Fruit fly (Drosophila melanogaster) whole organism, embryonic: ENCODE measurements around the gene ago.
A peak's percentile ranks its signal among the peaks of the same experiment; 100 is the strongest.

ENCODE experiments used
- Abd-B ChIP-seq: fragments of 200-800 bp; sonication (Bioruptor generic); optimal IDR thresholded peaks from 2 replicates; lab custom pipeline; 2018; ENCODE audit warnings: missing biosample characterization, mild to moderate bottlenecking, missing genetic modification characterization, moderate library complexity
- Adf1 ChIP-seq: fragments of 200-800 bp; sonication (Bioruptor generic); IDR thresholded peaks from 2 replicates; pipeline ENCODE4 v1.3.6; 2022; ENCODE audit warnings: missing biosample characterization, missing genetic modification characterization
- Antp ChIP-seq: fragments of 200-800 bp; sonication (Bioruptor generic); optimal IDR thresholded peaks from 3 replicates; lab custom pipeline; 2016; ENCODE audit warnings: missing biosample characterization, missing genetic modification characterization
- Atf3 ChIP-seq: fragments of 200-800 bp; sonication (Bioruptor generic); optimal IDR thresholded peaks from 3 replicates; lab custom pipeline; 2016; ENCODE audit warnings: missing biosample characterization, missing genetic modification characterization
- CG12219 ChIP-seq: fragments of 200-800 bp; sonication (Bioruptor generic); optimal IDR thresholded peaks from 3 replicates; lab custom pipeline; 2018; ENCODE audit warnings: missing biosample characterization, mild to moderate bottlenecking, missing genetic modification characterization
- CG13424 ChIP-seq: fragments of 200-800 bp; sonication (Bioruptor generic); optimal IDR thresholded peaks from 2 replicates; lab custom pipeline; 2019; ENCODE audit warnings: missing biosample characterization, mild to moderate bottlenecking, missing genetic modification characterization, moderate library complexity
- CG14860 ChIP-seq: fragments of 200-800 bp; sonication (Bioruptor generic); IDR thresholded peaks from 3 replicates; pipeline ENCODE4 v1.3.6; 2022; ENCODE audit warnings: missing biosample characterization, missing genetic modification characterization; ENCODE audit not compliant: partially characterized antibody
- CG1647 ChIP-seq: fragments of 200-800 bp; sonication (Bioruptor generic); optimal IDR thresholded peaks from 3 replicates; lab custom pipeline; 2016; ENCODE audit warnings: missing biosample characterization, missing genetic modification characterization
- CG17612 ChIP-seq: fragments of 200-800 bp; sonication (Bioruptor generic); IDR thresholded peaks from 2 replicates; pipeline ENCODE4 v1.3.6; 2022; ENCODE audit warnings: missing biosample characterization, missing genetic modification characterization
- CG32767 ChIP-seq: fragments of 200-800 bp; sonication (Bioruptor generic); IDR thresholded peaks from 2 replicates; pipeline ENCODE4 v1.3.6; 2022; ENCODE audit warnings: missing biosample characterization, missing genetic modification characterization
- CG3407 ChIP-seq: fragments of 200-800 bp; sonication (Bioruptor generic); optimal IDR thresholded peaks from 2 replicates; lab custom pipeline; 2018; ENCODE audit warnings: missing biosample characterization, mild to moderate bottlenecking, missing genetic modification characterization
- CG4730 ChIP-seq: fragments of 200-800 bp; sonication (Bioruptor generic); IDR thresholded peaks from 2 replicates; pipeline ENCODE4 v1.3.6; 2022; ENCODE audit warnings: missing biosample characterization, missing genetic modification characterization
- CG7271 ChIP-seq: fragments of 200-800 bp; sonication (Bioruptor generic); optimal IDR thresholded peaks from 2 replicates; lab custom pipeline; 2018; ENCODE audit warnings: missing biosample characterization, mild to moderate bottlenecking, missing genetic modification characterization, moderate library complexity
- CG8944 ChIP-seq: fragments of 200-800 bp; sonication (Bioruptor generic); optimal IDR thresholded peaks from 3 replicates; lab custom pipeline; 2016; ENCODE audit warnings: missing biosample characterization, missing genetic modification characterization
- CG9727 ChIP-seq: fragments of 200-800 bp; sonication (Bioruptor generic); optimal IDR thresholded peaks from 3 replicates; lab custom pipeline; 2017; ENCODE audit warnings: missing biosample characterization, mild to moderate bottlenecking, missing genetic modification characterization
- D ChIP-seq, 2 experiments: fragments of 200-800 bp in 1 of 2; fragments of >200 bp in 1 of 2; sonication (Bioruptor generic) in 1 of 2; optimal IDR thresholded peaks; 2 replicates in 1 of 2; 3 replicates in 1 of 2; lab custom pipeline; 2017; ENCODE audit warnings: mild to moderate bottlenecking in 1 of 2, missing biosample characterization in 1 of 2, missing genetic modification characterization in 1 of 2, missing genetic modification reagents in 1 of 2
- Fer2 ChIP-seq: fragments of 200-800 bp; sonication (Bioruptor generic); optimal IDR thresholded peaks from 2 replicates; lab custom pipeline; 2018; ENCODE audit warnings: missing biosample characterization, mild to moderate bottlenecking, missing genetic modification characterization, moderate library complexity
- NC2β ChIP-seq: fragments of 200-800 bp; sonication (Bioruptor generic); optimal IDR thresholded peaks from 2 replicates; lab custom pipeline; 2016; ENCODE audit warnings: missing biosample characterization, missing genetic modification characterization
- Neu2 ChIP-seq: fragments of 200-800 bp; sonication (Bioruptor generic); optimal IDR thresholded peaks from 3 replicates; lab custom pipeline; 2016; ENCODE audit warnings: missing biosample characterization, missing genetic modification characterization, borderline replicate concordance
- Nf-YB ChIP-seq: fragments of 200-800 bp; sonication (Bioruptor generic); optimal IDR thresholded peaks from 3 replicates; lab custom pipeline; 2019; ENCODE audit warnings: missing biosample characterization, mild to moderate bottlenecking, missing genetic modification characterization, moderate library complexity
- PHDP ChIP-seq: fragments of 200-800 bp; sonication (Bioruptor generic); optimal IDR thresholded peaks from 3 replicates; lab custom pipeline; 2018; ENCODE audit warnings: missing biosample characterization, mild to moderate bottlenecking, missing genetic modification characterization, moderate library complexity
- Side ChIP-seq: fragments of 200-800 bp; sonication (Bioruptor generic); optimal IDR thresholded peaks from 2 replicates; lab custom pipeline; 2016; ENCODE audit warnings: missing biosample characterization, missing genetic modification characterization
- Tbp ChIP-seq: fragments of >200 bp; optimal IDR thresholded peaks from 2 replicates; lab custom pipeline; 2018; ENCODE audit warnings: missing biosample characterization, missing genetic modification characterization
- Trl ChIP-seq, 3 experiments: fragments of >200 bp in 2 of 3; fragments of 200-800 bp in 1 of 3; sonication (Bioruptor generic) in 1 of 3; optimal IDR thresholded peaks; 2 replicates in 1 of 3; 3 replicates in 2 of 3; lab custom pipeline; 2016 to 2017; ENCODE audit warnings: missing biosample characterization in 1 of 3, missing genetic modification characterization in 1 of 3
- Usf ChIP-seq: fragments of 200-800 bp; sonication (Bioruptor generic); optimal IDR thresholded peaks from 2 replicates; lab custom pipeline; 2017; ENCODE audit warnings: missing genotype, missing biosample characterization, missing genetic modification characterization
- ab ChIP-seq: fragments of 200-800 bp; sonication (Bioruptor generic); optimal IDR thresholded peaks from 2 replicates; lab custom pipeline; 2016; ENCODE audit warnings: missing biosample characterization, missing genetic modification characterization
- abd-A ChIP-seq: fragments of 200-800 bp; sonication (Bioruptor generic); optimal IDR thresholded peaks from 3 replicates; lab custom pipeline; 2019; ENCODE audit warnings: missing biosample characterization, mild to moderate bottlenecking, missing genetic modification characterization, moderate library complexity
- bbx ChIP-seq: fragments of 200-800 bp; sonication (Bioruptor generic); IDR thresholded peaks from 2 replicates; pipeline ENCODE4 v1.3.6; 2022; ENCODE audit warnings: missing biosample characterization, missing genetic modification characterization; ENCODE audit not compliant: partially characterized antibody
- cg ChIP-seq: fragments of 200-800 bp; sonication (Bioruptor generic); optimal IDR thresholded peaks from 3 replicates; lab custom pipeline; 2019; ENCODE audit warnings: missing biosample characterization, mild to moderate bottlenecking, missing genetic modification characterization, moderate library complexity
- croc ChIP-seq: fragments of 200-800 bp; sonication (Bioruptor generic); conservative IDR thresholded peaks from 3 replicates; pipeline ENCODE4 v1.3.6; 2022; ENCODE audit warnings: missing biosample characterization, missing genetic modification characterization
- crol ChIP-seq: fragments of 200-800 bp; sonication (Bioruptor generic); IDR thresholded peaks from 2 replicates; pipeline ENCODE4 v1.3.6; 2022; ENCODE audit warnings: missing biosample characterization, missing genetic modification characterization
- eve ChIP-seq, 2 experiments: fragments of >200 bp; optimal IDR thresholded peaks; 2 replicates each; lab custom pipeline; 2017; ENCODE audit warnings: missing biosample characterization in 2 of 2, missing genetic modification characterization in 2 of 2
- kah ChIP-seq: fragments of 200-800 bp; sonication (Bioruptor generic); optimal IDR thresholded peaks from 2 replicates; lab custom pipeline; 2018; ENCODE audit warnings: missing biosample characterization, mild to moderate bottlenecking, missing genetic modification characterization
- kni ChIP-seq: fragments of 200-800 bp; sonication (Bioruptor generic); optimal IDR thresholded peaks from 3 replicates; lab custom pipeline; 2017; ENCODE audit warnings: mild to moderate bottlenecking, missing biosample characterization, missing genetic modification reagents, missing genetic modification characterization
- lab ChIP-seq: fragments of 200-800 bp; sonication (Bioruptor generic); optimal IDR thresholded peaks from 3 replicates; lab custom pipeline; 2017; ENCODE audit warnings: missing biosample characterization, missing genetic modification characterization, mild to moderate bottlenecking, moderate library complexity, missing genetic modification reagents
- onecut ChIP-seq: fragments of 200-800 bp; sonication (Bioruptor generic); IDR thresholded peaks from 2 replicates; pipeline ENCODE4 v1.3.6; 2022; ENCODE audit warnings: missing biosample characterization, missing genetic modification characterization
- pita ChIP-seq: fragments of 200-800 bp; sonication (Bioruptor generic); optimal IDR thresholded peaks from 2 replicates; lab custom pipeline; 2017; ENCODE audit warnings: missing biosample characterization, mild to moderate bottlenecking, missing genetic modification characterization
- slp2 ChIP-seq: fragments of 200-800 bp; sonication (Bioruptor generic); optimal IDR thresholded peaks from 2 replicates; lab custom pipeline; 2016; ENCODE audit warnings: missing biosample characterization, missing genetic modification characterization
- tna ChIP-seq: fragments of 200-800 bp; sonication (Bioruptor generic); IDR thresholded peaks from 2 replicates; pipeline ENCODE4 v1.3.6; 2022; ENCODE audit warnings: missing biosample characterization, missing genetic modification characterization; ENCODE audit not compliant: partially characterized antibody
- vvl ChIP-seq: fragments of 200-800 bp; sonication (Bioruptor generic); IDR thresholded peaks from 2 replicates; pipeline ENCODE4 v1.3.6; 2022; ENCODE audit warnings: missing biosample characterization, missing genetic modification characterization
- z ChIP-seq: fragments of 200-800 bp; sonication (Bioruptor generic); IDR thresholded peaks from 3 replicates; pipeline ENCODE4 v1.3.6; 2022; ENCODE audit warnings: missing biosample characterization, missing genetic modification characterization

The ago gene

DNA sequence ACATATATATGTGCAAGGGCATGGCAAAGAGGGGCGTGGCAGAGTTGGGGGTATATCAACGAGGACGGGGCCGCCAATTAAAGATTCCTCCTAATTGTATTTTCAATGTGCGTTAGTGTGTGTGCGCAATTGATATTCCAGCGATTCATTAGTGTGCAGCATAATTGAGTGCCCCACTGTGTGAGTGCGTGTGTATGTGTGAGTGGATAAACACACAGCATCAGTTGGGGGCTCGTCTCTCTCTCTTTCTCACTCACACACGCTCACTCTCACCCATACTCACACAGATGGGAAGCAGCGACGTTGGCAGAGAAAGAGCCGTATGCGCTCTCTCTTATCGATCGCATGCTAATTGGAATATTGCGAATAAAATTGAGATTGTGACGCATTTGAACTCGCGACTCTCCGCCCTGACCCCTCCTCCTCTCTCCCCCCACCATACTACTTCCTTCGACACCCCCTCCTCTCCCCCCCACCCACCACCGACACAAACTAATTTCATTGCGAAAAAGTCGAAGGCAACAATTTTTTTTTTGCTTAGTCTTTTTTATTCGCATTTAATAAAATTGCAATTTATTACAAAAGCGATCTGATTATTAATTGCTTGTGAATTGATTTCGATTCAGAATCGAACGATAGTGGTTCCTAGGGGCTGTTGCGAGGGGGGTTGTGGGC is 20.4 kb downstream of the ago start (continued):
- no peak for TF ChIP-seq Neu2 (GFP tag; lab: Kevin White, UChicago)
- TF ChIP-seq kah (GFP tag; lab: Kevin White, UChicago), result no peak
- no peak for TF ChIP-seq CG8944 (GFP tag; lab: Kevin White, UChicago)
- TF ChIP-seq ab (GFP tag; lab: Kevin White, UChicago), result no peak
- TF ChIP-seq CG32767 (GFP tag; lab: Robert Waterston, UW), result no peak
- TF ChIP-seq Trl (optimal IDR thresholded peaks at IDR 0.05; lab: Kevin White, UChicago), result peak; percentile 54 to 69
- TF ChIP-seq Trl (GFP tag; optimal IDR thresholded peaks at IDR 0.05; lab: Kevin White, UChicago), result no peak
- TF ChIP-seq PHDP, result no peak
- TF ChIP-seq CG13424 (tag; lab: Kevin White, UChicago), result no peak
- TF ChIP-seq crol (GFP tag; lab: Robert Waterston, UW), result peak; percentile 30; the same call in 1 of the 2 replicates
- TF ChIP-seq Nf-YB (GFP tag; lab: Kevin White, UChicago), result peak; percentile 61
- TF ChIP-seq lab (GFP tag; lab: Kevin White, UChicago), result no peak
- no peak for TF ChIP-seq croc
- peak; percentile 94 for TF ChIP-seq cg (GFP tag; lab: Kevin White, UChicago)
- no peak for TF ChIP-seq pita
- peak; percentile 30; the same call in 1 of the 2 replicates for TF ChIP-seq tna (GFP tag; lab: Robert Waterston, UW)
- TF ChIP-seq CG12219 (GFP tag; lab: Kevin White, UChicago), result no peak
- peak; percentile 65 for TF ChIP-seq onecut (GFP tag; lab: Robert Waterston, UW)
- no peak for TF ChIP-seq CG14860 (GFP tag; lab: Robert Waterston, UW)
- peak; percentile 89 for TF ChIP-seq z (GFP tag; lab: Robert Waterston, UW)
- TF ChIP-seq CG17612, result no peak
- no peak for TF ChIP-seq NC2β (GFP tag; lab: Kevin White, UChicago)
- no peak for TF ChIP-seq Abd-B (GFP tag; lab: Kevin White, UChicago)
- TF ChIP-seq CG3407 (GFP tag; lab: Kevin White, UChicago), result no peak
- no peak for TF ChIP-seq Tbp (GFP tag; lab: Kevin White, UChicago)
- TF ChIP-seq vvl (GFP tag; lab: Robert Waterston, UW), result peak; percentile 57
- no peak for TF ChIP-seq eve (GFP tag; optimal IDR thresholded peaks at IDR 0.05; lab: Kevin White, UChicago)
- no peak for TF ChIP-seq Antp (GFP tag; lab: Kevin White, UChicago)
- peak; percentile 58 for TF ChIP-seq Adf1 (GFP tag; lab: Robert Waterston, UW)
- no peak for TF ChIP-seq bbx (GFP tag; lab: Robert Waterston, UW)
- TF ChIP-seq CG9727 (GFP tag; lab: Kevin White, UChicago), result no peak
- TF ChIP-seq CG1647, result no peak
- no peak for TF ChIP-seq Atf3 (GFP tag; lab: Kevin White, UChicago)
- TF ChIP-seq Fer2 (tag; lab: Kevin White, UChicago), result no peak
- no peak for TF ChIP-seq Side (GFP tag; lab: Kevin White, UChicago)
- peak; percentile 43 for TF ChIP-seq D (optimal IDR thresholded peaks at IDR 0.05; lab: Kevin White, UChicago)
- no peak for TF ChIP-seq D (GFP tag; optimal IDR thresholded peaks at IDR 0.05; lab: Kevin White, UChicago)
- peak; percentile 28 for TF ChIP-seq abd-A (tag; lab: Kevin White, UChicago)
- TF ChIP-seq CG7271 (tag; lab: Kevin White, UChicago), result no peak
- TF ChIP-seq CG4730 (GFP tag; lab: Robert Waterston, UW), result no peak
- TF ChIP-seq Usf (GFP tag; lab: Kevin White, UChicago), result no peak
- peak; percentile 19 for TF ChIP-seq kni
- TF ChIP-seq slp2 (GFP tag; lab: Kevin White, UChicago), result no peak
